Fruit fly (Drosophila melanogaster) Kc167 (cell line): Measurements from ENCODE around the gene CG12099.

Source experiments
- Myc ChIP-seq: fragments of >200 bp; optimal IDR thresholded peaks from 2 replicates; lab custom pipeline; 2017; ENCODE audit warnings: missing external identifiers
- Sin3A ChIP-seq: fragments of >200 bp; optimal IDR thresholded peaks from 2 replicates; lab custom pipeline; 2018; ENCODE audit warnings: missing external identifiers
- h ChIP-seq: fragments of >200 bp; optimal IDR thresholded peaks from 3 replicates; lab custom pipeline; 2018; ENCODE audit warnings: missing external identifiers
- insv ChIP-seq: fragments of >200 bp; optimal IDR thresholded peaks from 3 replicates; lab custom pipeline; 2018; ENCODE audit warnings: missing external identifiers
- psq ChIP-seq: fragments of >200 bp; optimal IDR thresholded peaks from 2 replicates; lab custom pipeline; 2017; ENCODE audit warnings: missing external identifiers
- ttk ChIP-seq: sonication (Bioruptor generic); optimal IDR thresholded peaks from 2 replicates; lab custom pipeline; 2017; ENCODE audit warnings: missing external identifiers

DNA sequence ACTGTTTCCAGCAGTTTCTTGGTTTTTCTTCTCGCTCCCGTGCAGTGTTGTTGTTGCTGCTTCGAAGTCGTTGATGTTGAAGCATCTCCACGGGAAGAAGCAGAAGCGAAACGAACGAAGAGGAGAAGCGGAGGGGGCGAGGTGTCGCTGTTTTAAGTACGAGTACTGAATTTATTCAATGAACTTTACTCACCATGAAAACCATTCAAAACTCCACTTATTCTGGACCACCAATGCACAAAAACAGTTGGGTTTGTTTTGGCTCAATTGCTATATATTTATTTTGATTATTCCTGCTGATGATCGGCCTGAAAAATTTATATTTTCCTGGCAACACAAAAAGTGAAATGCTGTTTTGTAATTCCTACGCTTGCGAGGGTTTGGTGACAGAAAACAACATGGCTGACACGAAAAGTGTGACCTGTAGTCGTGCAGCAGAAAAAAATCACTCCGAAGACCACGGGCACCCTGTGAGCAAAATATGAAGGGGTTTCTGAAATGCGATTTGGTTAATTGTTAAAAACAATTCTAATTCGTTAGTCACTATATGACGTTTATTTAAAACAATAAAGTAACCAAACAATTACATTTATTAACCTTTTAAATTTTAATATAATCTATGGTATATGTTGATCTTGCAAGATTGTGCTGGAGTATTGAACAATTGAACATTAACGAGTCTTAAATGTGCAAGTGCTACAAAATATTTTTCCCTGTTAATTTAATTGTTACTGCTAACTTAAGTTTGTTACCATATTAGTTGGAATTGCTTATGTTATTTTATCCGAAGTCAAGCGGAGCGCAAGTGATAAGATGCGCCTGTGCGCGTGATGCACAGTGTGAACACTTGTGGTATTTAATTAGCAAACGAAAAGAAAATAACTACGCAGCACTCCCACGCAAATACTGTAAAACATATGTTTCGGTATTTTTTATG lies 10.2 kb upstream of the CG12099 start, which contains the start of gene CG7879:
- TF ChIP-seq psq (lab: Kevin White, UChicago): no peak
- TF ChIP-seq h (lab: Kevin White, UChicago): no peak
- TF ChIP-seq Myc (lab: Kevin White, UChicago): no peak
- TF ChIP-seq insv: no peak
- no peak for TF ChIP-seq Sin3A (lab: Kevin White, UChicago)
- no peak for TF ChIP-seq ttk
